Worm (Caenorhabditis elegans) whole organism, L3 larva: ENCODE measurements around the gene E01G4.6.

Experiments
- R02D3.7 ChIP-seq: fragments of 150-350 bp; optimal IDR thresholded peaks from 2 replicates; lab custom pipeline; 2014; ENCODE audit warnings: missing biosample characterization, missing genetic modification characterization
- ZK546.5 ChIP-seq: sonication (generic microtip); optimal IDR thresholded peaks from 2 replicates; lab custom pipeline; 2017; ENCODE audit warnings: missing biosample characterization, missing genetic modification characterization
- aly-2 ChIP-seq: fragments of 150-350 bp; optimal IDR thresholded peaks from 2 replicates; lab custom pipeline; 2014; ENCODE audit warnings: missing biosample characterization, missing genetic modification characterization
- ama-1 ChIP-seq: fragments of 150-350 bp; optimal IDR thresholded peaks from 2 replicates; lab custom pipeline; 2018
- ceh-16 ChIP-seq: sonication (generic microtip); optimal IDR thresholded peaks from 2 replicates; lab custom pipeline; 2017; ENCODE audit warnings: missing biosample characterization, missing genetic modification characterization
- ceh-28 ChIP-seq: fragments of 150-350 bp; optimal IDR thresholded peaks from 2 replicates; lab custom pipeline; 2014; ENCODE audit warnings: missing biosample characterization, missing genetic modification reagents, missing genetic modification characterization
- ceh-82 ChIP-seq: fragments of 150-350 bp; optimal IDR thresholded peaks from 2 replicates; lab custom pipeline; 2014; ENCODE audit warnings: missing biosample characterization, missing genetic modification characterization
- ceh-9 ChIP-seq: sonication (generic microtip); optimal IDR thresholded peaks from 2 replicates; lab custom pipeline; 2018; ENCODE audit warnings: missing biosample characterization, missing genetic modification characterization
- daf-12 ChIP-seq: fragments of 150-350 bp; optimal IDR thresholded peaks from 2 replicates; lab custom pipeline; 2014; ENCODE audit warnings: missing biosample characterization, missing genetic modification reagents, missing genetic modification characterization
- egl-27 ChIP-seq: sonication (generic microtip); optimal IDR thresholded peaks from 4 replicates; lab custom pipeline; 2017; ENCODE audit warnings: missing biosample characterization, missing genetic modification reagents, missing genetic modification characterization
- egl-5 ChIP-seq: fragments of 150-350 bp; optimal IDR thresholded peaks from 2 replicates; lab custom pipeline; 2017; ENCODE audit warnings: missing biosample characterization, missing genetic modification reagents, missing genetic modification characterization, inconsistent platforms
- elt-1 ChIP-seq: fragments of 150-350 bp; optimal IDR thresholded peaks from 2 replicates; lab custom pipeline; 2014; ENCODE audit warnings: missing biosample characterization, missing genetic modification characterization
- elt-2 ChIP-seq: sonication (generic microtip); optimal IDR thresholded peaks from 2 replicates; lab custom pipeline; 2016; ENCODE audit warnings: missing genetic modification reagents, mild to moderate bottlenecking, missing genetic modification characterization, missing compliant biosample characterization
- elt-3 ChIP-seq, 3 experiments: fragments of 150-350 bp in 1 of 3; sonication (generic microtip) in 2 of 3; optimal IDR thresholded peaks; 2 replicates in 2 of 3; 4 replicates in 1 of 3; lab custom pipeline; 2014 to 2017; ENCODE audit warnings: missing biosample characterization in 3 of 3, missing genetic modification characterization in 3 of 3
- eor-1 ChIP-seq, 2 experiments: fragments of 150-350 bp; optimal IDR thresholded peaks; 2 replicates each; lab custom pipeline; 2014 to 2018; ENCODE audit warnings: missing biosample characterization in 2 of 2, missing genetic modification characterization in 2 of 2
- fkh-10 ChIP-seq: sonication (generic microtip); optimal IDR thresholded peaks from 2 replicates; lab custom pipeline; 2017; ENCODE audit warnings: missing biosample characterization, missing genetic modification reagents, missing genetic modification characterization
- fkh-2 ChIP-seq: fragments of 150-350 bp; optimal IDR thresholded peaks from 2 replicates; lab custom pipeline; 2014; ENCODE audit warnings: missing biosample characterization, missing genetic modification reagents, missing genetic modification characterization
- fos-1 ChIP-seq: fragments of 150-350 bp; optimal IDR thresholded peaks from 2 replicates; lab custom pipeline; 2014; ENCODE audit warnings: missing biosample characterization, missing genetic modification characterization
- hmg-11 ChIP-seq: sonication (generic microtip); optimal IDR thresholded peaks from 2 replicates; lab custom pipeline; 2016; ENCODE audit warnings: missing genetic modification characterization, missing compliant biosample characterization
- jun-1 ChIP-seq: fragments of 150-350 bp; optimal IDR thresholded peaks from 2 replicates; lab custom pipeline; 2014; ENCODE audit warnings: missing biosample characterization, missing genetic modification reagents, missing genetic modification characterization
- lin-15B ChIP-seq: fragments of 150-350 bp; optimal IDR thresholded peaks from 2 replicates; lab custom pipeline; 2014; ENCODE audit warnings: missing biosample characterization, missing genetic modification characterization
- lin-39 ChIP-seq: fragments of 150-350 bp; optimal IDR thresholded peaks from 2 replicates; lab custom pipeline; 2018; ENCODE audit warnings: missing biosample characterization, missing genetic modification reagents, missing genetic modification characterization
- lsy-12 ChIP-seq: sonication (generic microtip); optimal IDR thresholded peaks from 2 replicates; lab custom pipeline; 2016; ENCODE audit warnings: mild to moderate bottlenecking, missing genetic modification characterization, missing compliant biosample characterization
- mdl-1 ChIP-seq: fragments of 150-350 bp; optimal IDR thresholded peaks from 2 replicates; lab custom pipeline; 2014; ENCODE audit warnings: missing biosample characterization, missing genetic modification characterization
- mml-1 ChIP-seq: fragments of 150-350 bp; sonication (generic microtip); optimal IDR thresholded peaks from 3 replicates; lab custom pipeline; 2014; ENCODE audit warnings: missing biosample characterization, missing genetic modification characterization
- nfya-1 ChIP-seq: sonication (generic microtip); optimal IDR thresholded peaks from 2 replicates; lab custom pipeline; 2017; ENCODE audit warnings: missing genetic modification characterization, mild to moderate bottlenecking, missing compliant biosample characterization, antibody characterized with exemption, moderate library complexity; ENCODE audit not compliant: insufficient read depth
- nhr-11 ChIP-seq: fragments of 150-350 bp; optimal IDR thresholded peaks from 2 replicates; lab custom pipeline; 2014; ENCODE audit warnings: missing biosample characterization, missing genetic modification characterization
- nhr-12 ChIP-seq: fragments of 150-350 bp; optimal IDR thresholded peaks from 2 replicates; lab custom pipeline; 2014; ENCODE audit warnings: missing biosample characterization, missing genetic modification characterization
- nhr-23 ChIP-seq: fragments of 150-350 bp; optimal IDR thresholded peaks from 2 replicates; lab custom pipeline; 2014; ENCODE audit warnings: missing biosample characterization, missing genetic modification reagents, missing genetic modification characterization
- nhr-237 ChIP-seq: fragments of 150-350 bp; optimal IDR thresholded peaks from 2 replicates; lab custom pipeline; 2014; ENCODE audit warnings: missing biosample characterization, missing genetic modification characterization
- nhr-25 ChIP-seq: sonication (generic microtip); optimal IDR thresholded peaks from 2 replicates; lab custom pipeline; 2017; ENCODE audit warnings: missing biosample characterization, missing genetic modification characterization
- nhr-28 ChIP-seq: fragments of 150-350 bp; optimal IDR thresholded peaks from 2 replicates; lab custom pipeline; 2014; ENCODE audit warnings: missing biosample characterization, missing genetic modification characterization
- nhr-43 ChIP-seq: sonication (generic microtip); optimal IDR thresholded peaks from 2 replicates; lab custom pipeline; 2016; ENCODE audit warnings: mild to moderate bottlenecking, missing genetic modification characterization, missing compliant biosample characterization; ENCODE audit not compliant: poor library complexity, severe bottlenecking
- nhr-67 ChIP-seq: fragments of 150-350 bp; optimal IDR thresholded peaks from 2 replicates; lab custom pipeline; 2014; ENCODE audit warnings: missing biosample characterization, missing genetic modification characterization
- nhr-76 ChIP-seq: fragments of 150-350 bp; sonication (generic microtip); optimal IDR thresholded peaks from 5 replicates; lab custom pipeline; 2014; ENCODE audit warnings: missing biosample characterization, missing genetic modification characterization
- nhr-77 ChIP-seq: fragments of 150-350 bp; optimal IDR thresholded peaks from 2 replicates; lab custom pipeline; 2014; ENCODE audit warnings: missing biosample characterization, missing genetic modification characterization
- pha-4 ChIP-seq: fragments of 150-350 bp; optimal IDR thresholded peaks from 2 replicates; lab custom pipeline; 2014; ENCODE audit warnings: missing biosample characterization, missing genetic modification reagents, missing genetic modification characterization
- pqm-1 ChIP-seq: fragments of 150-350 bp; optimal IDR thresholded peaks from 2 replicates; lab custom pipeline; 2017; ENCODE audit warnings: missing biosample characterization, missing genetic modification characterization, inconsistent platforms
- sea-2 ChIP-seq: fragments of 150-350 bp; sonication (generic microtip); optimal IDR thresholded peaks from 4 replicates; lab custom pipeline; 2014; ENCODE audit warnings: missing biosample characterization, missing genetic modification reagents, missing genetic modification characterization
- skn-1 ChIP-seq: fragments of 150-350 bp; optimal IDR thresholded peaks from 2 replicates; lab custom pipeline; 2014; ENCODE audit warnings: missing biosample characterization, missing genetic modification characterization
- snpc-4 ChIP-seq: fragments of 150-350 bp; optimal IDR thresholded peaks from 2 replicates; lab custom pipeline; 2014; ENCODE audit warnings: missing biosample characterization, missing genetic modification characterization
- tbx-2 ChIP-seq: sonication (generic microtip); optimal IDR thresholded peaks from 2 replicates; lab custom pipeline; 2016; ENCODE audit warnings: mild to moderate bottlenecking, missing genetic modification characterization, missing compliant biosample characterization
- unc-39 ChIP-seq: sonication (generic microtip); optimal IDR thresholded peaks from 4 replicates; lab custom pipeline; 2017; ENCODE audit warnings: missing biosample characterization, missing genetic modification characterization
- unc-62 ChIP-seq: fragments of 150-350 bp; sonication (generic microtip); optimal IDR thresholded peaks from 4 replicates; lab custom pipeline; 2014; ENCODE audit warnings: missing biosample characterization, missing genetic modification reagents, missing genetic modification characterization
- zag-1 ChIP-seq: fragments of 150-350 bp; optimal IDR thresholded peaks from 2 replicates; lab custom pipeline; 2014; ENCODE audit warnings: missing biosample characterization, missing genetic modification characterization
- ztf-11 ChIP-seq: fragments of 150-350 bp; optimal IDR thresholded peaks from 2 replicates; lab custom pipeline; 2014; ENCODE audit warnings: missing biosample characterization, missing genetic modification characterization
- ztf-4 ChIP-seq: fragments of 150-350 bp; optimal IDR thresholded peaks from 2 replicates; lab custom pipeline; 2014; ENCODE audit warnings: missing biosample characterization, missing genetic modification characterization

E01G4.6 gene

ce11 chrII:13460592-13461395 is 21.4 kb upstream of the E01G4.6 start, which contains the start of gene pqn-27 (continued):
- no peak for TF ChIP-seq nhr-11 (tag; lab: Kevin White, UChicago)
- TF ChIP-seq daf-12 (tag; lab: Kevin White, UChicago) = no peak
- TF ChIP-seq nhr-43 (tag; lab: Kevin White, UChicago) = peak; percentile 80
- peak; percentile 89 for TF ChIP-seq egl-5 (tag; lab: Kevin White, UChicago)
- TF ChIP-seq fos-1 (tag; lab: Kevin White, UChicago) = no peak
- TF ChIP-seq tbx-2 (tag; lab: Kevin White, UChicago) = peak; percentile 59
- no peak for TF ChIP-seq eor-1 (tag; optimal IDR thresholded peaks at IDR 0.05; lab: Kevin White, UChicago)
- no peak for TF ChIP-seq nhr-76 (tag; lab: Kevin White, UChicago)
- no peak for TF ChIP-seq snpc-4 (tag; lab: Kevin White, UChicago)
- peak; percentile 70 for TF ChIP-seq nhr-25 (tag; lab: Kevin White, UChicago)
- peak; percentile 34 for TF ChIP-seq lin-39
- TF ChIP-seq, all 47 proteins: peak for 20

ce11 chrII:13461604-13462375 is 20.4 kb upstream of the E01G4.6 start:
- TF ChIP-seq nhr-28 (tag; lab: Kevin White, UChicago) (no peak), R02D3.7 (tag; lab: Kevin White, UChicago) (peak; percentile 4), ceh-28 (peak; percentile 59), nhr-67 (tag; lab: Kevin White, UChicago) (no peak), fkh-10 (no peak), mdl-1 (peak; percentile 75), nfya-1 (peak; percentile 74), ZK546.5 (no peak), lsy-12 (peak; percentile 32), elt-1 (tag; lab: Kevin White, UChicago) (peak; percentile 70), ztf-4 (tag; lab: Kevin White, UChicago) (no peak), nhr-43 (tag; lab: Kevin White, UChicago) (peak; percentile 94), nhr-12 (no peak), ceh-82 (tag; lab: Kevin White, UChicago) (no peak), nhr-25 (tag; lab: Kevin White, UChicago) (peak; percentile 84), nhr-11 (tag; lab: Kevin White, UChicago) (peak; percentile 58), tbx-2 (tag; lab: Kevin White, UChicago) (peak; percentile 37), nhr-23 (peak; percentile 82), skn-1 (tag; lab: Kevin White, UChicago) (peak; percentile 81), ama-1 (lab: Kevin White, UChicago) (peak; percentile 97), fos-1 (tag; lab: Kevin White, UChicago) (peak; percentile 2), ceh-16 (tag; lab: Kevin White, UChicago) (no peak), pha-4 (tag; lab: Kevin White, UChicago) (peak; percentile 19), elt-3 (tag; optimal IDR thresholded peaks at IDR 0.05; lab: Kevin White, UChicago) (peak in 2 of 3 experiments; percentile 5 to 89), snpc-4 (tag; lab: Kevin White, UChicago) (peak; percentile 61), nhr-77 (no peak), nhr-76 (tag; lab: Kevin White, UChicago) (no peak), fkh-2 (tag; lab: Kevin White, UChicago) (no peak), egl-5 (tag; lab: Kevin White, UChicago) (no peak), ztf-11 (tag; lab: Kevin White, UChicago) (no peak), hmg-11 (peak; percentile 7), unc-39 (tag; lab: Kevin White, UChicago) (no peak), lin-39 (peak; percentile 90), daf-12 (tag; lab: Kevin White, UChicago) (no peak), lin-15B (peak; percentile 22), sea-2 (GFP tag; lab: Kevin White, UChicago) (no peak), pqm-1 (peak; percentile 87), nhr-237 (tag; lab: Kevin White, UChicago) (no peak), egl-27 (tag; lab: Kevin White, UChicago) (peak; percentile 84), eor-1 (tag; optimal IDR thresholded peaks at IDR 0.05; lab: Kevin White, UChicago) (no peak), jun-1 (tag; lab: Kevin White, UChicago) (peak; percentile 86), unc-62 (GFP tag; lab: Kevin White, UChicago) (peak; percentile 76), aly-2 (tag; lab: Kevin White, UChicago) (no peak), ceh-9 (tag; lab: Kevin White, UChicago) (no peak), mml-1 (tag; lab: Kevin White, UChicago) (peak; percentile 88), zag-1 (tag; lab: Kevin White, UChicago) (no peak), elt-2 (tag; lab: Kevin White, UChicago) (peak; percentile 97)
